Worm (Caenorhabditis elegans): ENCODE data around the gene gar-1.

Gene gar-1

DNA sequence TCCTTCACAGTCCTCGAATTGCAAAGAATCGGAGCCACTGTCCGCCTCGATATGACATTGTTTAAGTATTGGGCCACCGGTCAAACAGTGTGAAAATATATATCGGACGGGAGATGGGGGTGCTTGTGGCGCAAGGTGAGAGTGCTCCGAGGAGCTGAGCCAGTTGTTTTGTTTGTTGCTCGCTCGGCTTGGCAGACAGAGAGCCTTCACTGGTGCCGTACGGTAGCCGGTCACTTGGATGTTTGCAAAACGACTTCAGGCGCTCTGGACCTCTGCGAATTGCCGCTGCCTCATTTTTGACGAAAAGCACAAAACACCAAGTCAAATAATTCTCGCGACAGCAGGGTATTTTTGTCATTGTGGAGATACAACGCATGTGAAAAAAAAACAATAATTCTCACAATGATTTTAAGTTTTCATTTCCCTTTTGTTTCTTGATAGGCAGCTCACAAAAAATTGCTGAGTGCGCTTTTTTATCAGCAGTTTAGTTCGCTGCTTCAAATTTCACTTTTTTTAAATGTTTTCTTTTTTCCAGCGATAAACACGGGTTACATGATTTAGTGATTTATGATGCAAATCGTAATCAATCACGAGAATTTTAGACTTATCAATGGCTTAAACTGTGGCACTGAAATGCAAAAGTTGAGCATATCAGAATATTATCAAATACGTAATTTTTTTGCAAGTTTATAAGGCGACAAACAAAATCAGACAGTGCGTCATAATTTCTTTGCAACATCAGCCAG, 32.5 kb upstream of the gar-1 start (continued):
- TF ChIP-seq pqm-1 (tag; optimal IDR thresholded peaks at IDR 0.05): peak; percentile 50
- no peak for TF ChIP-seq madf-5 (GFP tag; IDR thresholded peaks at IDR 0.05)
- no peak for TF ChIP-seq snpc-4 (tag; optimal IDR thresholded peaks at IDR 0.05)
- TF ChIP-seq T26A8.4 (GFP tag; IDR thresholded peaks at IDR 0.05): no peak
- no peak for TF ChIP-seq duxl-1 (tag; optimal IDR thresholded peaks at IDR 0.05; ENCODE audit: poor library complexity)
- TF ChIP-seq arid-1 (GFP tag; conservative IDR thresholded peaks at IDR 0.05): no peak
- TF ChIP-seq dve-1 (tag; optimal IDR thresholded peaks at IDR 0.05; ENCODE audit: insufficient read depth): peak; percentile 88
- peak; percentile 38 for TF ChIP-seq nhr-77 (tag; optimal IDR thresholded peaks at IDR 0.05)

DNA sequence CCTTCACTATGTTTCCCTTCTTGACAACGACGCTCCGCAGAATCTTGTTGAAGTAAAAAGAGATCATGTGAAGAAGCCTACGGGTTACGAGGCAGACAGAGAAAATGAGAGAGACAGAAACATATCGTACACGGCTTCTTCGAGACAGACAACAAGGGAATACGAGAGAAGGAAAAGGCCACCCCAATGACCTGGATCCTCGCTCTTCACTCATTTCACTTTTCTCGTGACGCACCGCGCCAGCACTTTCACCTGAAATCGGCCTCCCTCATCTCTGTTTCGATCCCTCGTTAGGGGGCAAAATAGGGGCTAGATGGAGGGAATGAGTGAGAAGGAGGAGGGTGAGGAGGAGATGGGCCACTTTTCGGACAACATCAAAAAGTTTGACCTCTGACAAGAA, 30.6 kb upstream of the gar-1 start:
- TF ChIP-seq unc-62 (GFP tag; optimal IDR thresholded peaks at IDR 0.05 in 1 of 2): peak in 1 of 2 experiments; percentile 3
- TF ChIP-seq unc-62 (tag; optimal IDR thresholded peaks at IDR 0.05): no peak
- TF ChIP-seq hlh-30 (tag; optimal IDR thresholded peaks at IDR 0.05; ENCODE audit: insufficient read depth): peak; percentile 76
- peak; percentile 10 for TF ChIP-seq nhr-25 (tag; optimal IDR thresholded peaks at IDR 0.05; ENCODE audit: borderline replicate concordance, insufficient read depth)
- peak; percentile 1 for TF ChIP-seq nhr-28 (tag; optimal IDR thresholded peaks at IDR 0.05)
- TF ChIP-seq ceh-32 (tag; optimal IDR thresholded peaks at IDR 0.05; ENCODE audit: poor library complexity): no peak
- peak; percentile 63 for TF ChIP-seq aha-1 (tag)
- TF ChIP-seq mdl-1 (tag; optimal IDR thresholded peaks at IDR 0.05): peak in 1 of 2 experiments; percentile 22
- peak; percentile 50 for TF ChIP-seq hlh-11 (tag; optimal IDR thresholded peaks at IDR 0.05)
- no peak for TF ChIP-seq nhr-48 (tag; optimal IDR thresholded peaks at IDR 0.05)
- no peak for TF ChIP-seq ceh-62 (tag; optimal IDR thresholded peaks at IDR 0.05)
- no peak for TF ChIP-seq cey-2 (tag; optimal IDR thresholded peaks at IDR 0.05; ENCODE audit: borderline replicate concordance, insufficient read depth)
- no peak for TF ChIP-seq ces-1 (GFP tag; optimal IDR thresholded peaks at IDR 0.05)

DNA sequence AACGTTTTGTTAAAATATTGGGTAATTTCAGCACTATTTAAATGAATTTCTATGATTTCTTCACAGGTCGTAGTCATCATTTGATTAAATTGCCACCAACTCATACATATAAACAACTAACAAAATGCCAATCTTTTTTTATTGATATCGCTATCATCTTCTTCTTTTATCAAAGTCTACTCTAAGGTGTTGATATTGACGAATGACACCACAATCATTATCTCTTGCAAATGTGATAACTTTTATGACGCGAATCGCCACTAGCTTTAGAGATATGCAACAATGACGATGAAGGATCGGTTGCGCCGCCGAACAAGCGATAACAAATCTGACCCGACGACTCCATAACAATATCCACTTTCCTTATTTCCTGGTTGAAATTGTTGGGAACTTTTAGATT, 29.8 kb upstream of the gar-1 start:
- TF ChIP-seq spr-3 (GFP tag; optimal IDR thresholded peaks at IDR 0.05): no peak
- TF ChIP-seq lin-39 (tag; optimal IDR thresholded peaks at IDR 0.05): no peak
- no peak for TF ChIP-seq nhr-48 (tag; optimal IDR thresholded peaks at IDR 0.05)
- no peak for TF ChIP-seq ceh-44 (GFP tag; IDR thresholded peaks at IDR 0.05)
- TF ChIP-seq hlh-11 (tag; optimal IDR thresholded peaks at IDR 0.05): peak; percentile 43
- TF ChIP-seq Y105C5A.15 (GFP tag; IDR thresholded peaks at IDR 0.05): no peak
- TF ChIP-seq dmd-6 (GFP tag; IDR thresholded peaks at IDR 0.05): peak; percentile 50
- no peak for TF ChIP-seq snpc-1.2 (GFP tag; IDR thresholded peaks at IDR 0.05)
- TF ChIP-seq dve-1 (tag; optimal IDR thresholded peaks at IDR 0.05; ENCODE audit: insufficient read depth): peak; percentile 74
- no peak for TF ChIP-seq tra-1 (GFP tag; IDR thresholded peaks at IDR 0.05)
- no peak for TF ChIP-seq zfp-3 (GFP tag; conservative IDR thresholded peaks at IDR 0.05)
- peak in 1 of 2 experiments; percentile 6 for TF ChIP-seq daf-16 (GFP tag; optimal IDR thresholded peaks at IDR 0.05)
- peak; percentile 84 for TF ChIP-seq daf-16 (tag; optimal IDR thresholded peaks at IDR 0.05)
- TF ChIP-seq dmd-9 (GFP tag; IDR thresholded peaks at IDR 0.05): no peak
- no peak for TF ChIP-seq nhr-6 (tag; optimal IDR thresholded peaks at IDR 0.05)
- TF ChIP-seq lin-15B (tag; optimal IDR thresholded peaks at IDR 0.05): no peak
- TF ChIP-seq lin-13 (GFP tag; optimal IDR thresholded peaks at IDR 0.05): no peak
- TF ChIP-seq nhr-76 (tag; optimal IDR thresholded peaks at IDR 0.05): no peak
- no peak for TF ChIP-seq Y5F2A.4 (GFP tag; optimal IDR thresholded peaks at IDR 0.05)
